Fruit fly (Drosophila melanogaster) whole organism, pupa: ENCODE data around the gene Gug.

ENCODE experiments used
- CG10348 ChIP-seq: fragments of 200-800 bp; sonication (Bioruptor generic); IDR thresholded peaks from 2 replicates; pipeline ENCODE4 v1.3.6; 2022; ENCODE audit warnings: missing biosample characterization, missing genetic modification characterization
- CG12605 ChIP-seq: fragments of 200-800 bp; sonication (Bioruptor generic); IDR thresholded peaks from 2 replicates; pipeline ENCODE4 v1.3.6; 2022; ENCODE audit warnings: missing biosample characterization, missing genetic modification characterization
- CG13204 ChIP-seq: fragments of 200-800 bp; sonication (Bioruptor generic); optimal IDR thresholded peaks from 2 replicates; lab custom pipeline; 2018; ENCODE audit warnings: missing biosample characterization, mild to moderate bottlenecking, missing genetic modification characterization, moderate library complexity
- CG14655 ChIP-seq: fragments of 200-800 bp; sonication (Bioruptor generic); optimal IDR thresholded peaks from 3 replicates; lab custom pipeline; 2017; ENCODE audit warnings: mild to moderate bottlenecking, missing biosample characterization, missing genetic modification reagents, missing genetic modification characterization
- CG15710 ChIP-seq: fragments of 200-800 bp; sonication (Bioruptor generic); optimal IDR thresholded peaks from 2 replicates; lab custom pipeline; 2018; ENCODE audit warnings: missing biosample characterization, mild to moderate bottlenecking, missing genetic modification characterization, moderate library complexity
- CG17806 ChIP-seq: fragments of 200-800 bp; sonication (Bioruptor generic); optimal IDR thresholded peaks from 2 replicates; lab custom pipeline; 2018; ENCODE audit warnings: missing biosample characterization, mild to moderate bottlenecking, missing genetic modification characterization, moderate library complexity
- CG32121 ChIP-seq: fragments of 200-800 bp; sonication (Bioruptor generic); IDR thresholded peaks from 2 replicates; pipeline ENCODE4 v1.3.6; 2022; ENCODE audit warnings: missing biosample characterization, missing genetic modification characterization
- CG34367 ChIP-seq: fragments of 200-800 bp; sonication (Bioruptor generic); optimal IDR thresholded peaks from 2 replicates; lab custom pipeline; 2018; ENCODE audit warnings: missing biosample characterization, mild to moderate bottlenecking, missing genetic modification characterization
- CG4496 ChIP-seq: fragments of 200-800 bp; sonication (Bioruptor generic); IDR thresholded peaks from 3 replicates; pipeline ENCODE4 v1.3.6; 2022; ENCODE audit warnings: missing biosample characterization, missing genetic modification characterization
- CG8159 ChIP-seq: fragments of 200-800 bp; sonication (Bioruptor generic); optimal IDR thresholded peaks from 3 replicates; lab custom pipeline; 2018; ENCODE audit warnings: missing biosample characterization, mild to moderate bottlenecking, missing genetic modification characterization, moderate library complexity
- CG8301 ChIP-seq: fragments of 200-800 bp; sonication (Bioruptor generic); optimal IDR thresholded peaks from 2 replicates; lab custom pipeline; 2018; ENCODE audit warnings: missing biosample characterization, mild to moderate bottlenecking, missing genetic modification characterization
- CG9948 ChIP-seq: fragments of 200-800 bp; sonication (Bioruptor generic); optimal IDR thresholded peaks from 2 replicates; lab custom pipeline; 2018; ENCODE audit warnings: missing biosample characterization, mild to moderate bottlenecking, missing genetic modification characterization, moderate library complexity
- D1 ChIP-seq: fragments of 200-800 bp; sonication (Bioruptor generic); optimal IDR thresholded peaks from 2 replicates; lab custom pipeline; 2018; ENCODE audit warnings: missing biosample characterization, mild to moderate bottlenecking, missing genetic modification characterization, moderate library complexity
- EcR ChIP-seq: fragments of 200-800 bp; sonication (Bioruptor generic); optimal IDR thresholded peaks from 3 replicates; lab custom pipeline; 2019; ENCODE audit warnings: missing biosample characterization, missing genetic modification characterization, mild to moderate bottlenecking, moderate library complexity, missing genetic modification reagents
- Ets98B ChIP-seq: fragments of 200-800 bp; sonication (Bioruptor generic); IDR thresholded peaks from 2 replicates; pipeline ENCODE4 v1.3.6; 2022; ENCODE audit warnings: missing biosample characterization, missing genetic modification characterization
- Pif1A ChIP-seq: fragments of 200-800 bp; sonication (Bioruptor generic); optimal IDR thresholded peaks from 3 replicates; lab custom pipeline; 2016; ENCODE audit warnings: missing biosample characterization, missing genetic modification characterization
- Pif1B ChIP-seq: fragments of 200-800 bp; sonication (Bioruptor generic); optimal IDR thresholded peaks from 3 replicates; lab custom pipeline; 2016; ENCODE audit warnings: missing biosample characterization, missing genetic modification characterization
- Snoo ChIP-seq: fragments of 200-800 bp; sonication (Bioruptor generic); optimal IDR thresholded peaks from 3 replicates; lab custom pipeline; 2017; ENCODE audit warnings: missing biosample characterization, mild to moderate bottlenecking, missing genetic modification characterization, inconsistent platforms
- fd96Ca ChIP-seq: fragments of 200-800 bp; sonication (Bioruptor generic); IDR thresholded peaks from 3 replicates; pipeline ENCODE4 v1.3.6; 2022; ENCODE audit warnings: missing biosample characterization, missing genetic modification characterization
- gl ChIP-seq: fragments of 200-800 bp; sonication (Bioruptor generic); optimal IDR thresholded peaks from 2 replicates; lab custom pipeline; 2018; ENCODE audit warnings: missing biosample characterization, mild to moderate bottlenecking, missing genetic modification characterization
- rn ChIP-seq: fragments of 200-800 bp; sonication (Bioruptor generic); IDR thresholded peaks from 2 replicates; pipeline ENCODE4 v1.3.6; 2022; ENCODE audit warnings: missing biosample characterization, missing genetic modification characterization

Gene Gug

DNA sequence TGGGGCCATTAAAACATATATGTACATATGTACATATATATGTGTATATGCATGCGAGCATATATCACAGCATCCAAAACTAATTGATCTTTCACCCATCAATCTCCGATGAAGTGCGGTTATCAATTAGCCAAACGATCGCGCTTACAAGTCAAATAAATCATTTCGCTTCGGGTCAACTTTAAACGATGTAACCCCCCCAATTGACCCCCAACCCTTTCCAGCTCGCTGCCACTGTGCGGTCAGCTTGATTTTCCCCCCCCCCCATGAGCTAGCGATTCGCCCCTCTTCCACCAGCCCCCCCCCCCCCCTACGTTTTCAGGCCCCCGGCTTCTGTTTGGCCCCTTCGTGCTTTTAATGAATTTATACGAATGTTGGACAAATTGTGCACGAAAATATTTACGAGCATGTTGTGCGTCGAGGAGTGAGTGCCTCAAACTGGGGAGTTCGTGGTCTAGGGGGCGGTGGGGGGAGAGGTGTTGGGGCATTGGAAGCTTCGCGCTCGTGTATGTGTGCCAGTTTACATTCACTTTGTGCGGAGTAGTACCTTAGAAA, 30.0 kb upstream of the Gug start:
- no peak for TF ChIP-seq CG13204 (GFP tag; lab: Kevin White, UChicago)
- no peak for TF ChIP-seq Pif1B (GFP tag; lab: Kevin White, UChicago)

DNA sequence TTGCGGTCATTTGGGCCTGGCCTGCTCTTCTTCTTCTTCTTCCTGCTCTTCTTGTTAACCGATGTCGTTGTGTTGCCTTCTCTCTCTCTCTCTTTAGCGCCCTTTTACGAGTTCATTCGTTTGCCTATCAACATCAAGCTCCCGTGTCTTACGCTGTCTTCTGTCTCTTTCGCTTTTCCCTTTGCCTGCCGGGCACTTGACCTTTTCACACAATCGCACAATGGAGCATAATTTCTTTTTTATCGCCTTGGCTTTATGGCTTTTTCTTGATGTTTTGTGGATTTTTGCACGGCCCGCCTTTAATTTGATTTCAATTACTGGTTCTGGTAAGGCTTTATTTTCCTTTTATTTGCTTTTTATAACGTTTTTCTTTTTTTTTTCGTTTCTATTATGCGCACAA, 28.4 kb upstream of the Gug start:
- TF ChIP-seq CG4496 (GFP tag; lab: Robert Waterston, UW) (no peak), fd96Ca (GFP tag; lab: Robert Waterston, UW) (no peak), CG34367 (tag; lab: Kevin White, UChicago) (no peak), CG17806 (tag; lab: Kevin White, UChicago) (no peak), EcR (GFP tag; lab: Kevin White, UChicago) (peak; percentile 32), Pif1B (GFP tag; lab: Kevin White, UChicago) (no peak), CG9948 (tag; lab: Kevin White, UChicago) (no peak)

DNA sequence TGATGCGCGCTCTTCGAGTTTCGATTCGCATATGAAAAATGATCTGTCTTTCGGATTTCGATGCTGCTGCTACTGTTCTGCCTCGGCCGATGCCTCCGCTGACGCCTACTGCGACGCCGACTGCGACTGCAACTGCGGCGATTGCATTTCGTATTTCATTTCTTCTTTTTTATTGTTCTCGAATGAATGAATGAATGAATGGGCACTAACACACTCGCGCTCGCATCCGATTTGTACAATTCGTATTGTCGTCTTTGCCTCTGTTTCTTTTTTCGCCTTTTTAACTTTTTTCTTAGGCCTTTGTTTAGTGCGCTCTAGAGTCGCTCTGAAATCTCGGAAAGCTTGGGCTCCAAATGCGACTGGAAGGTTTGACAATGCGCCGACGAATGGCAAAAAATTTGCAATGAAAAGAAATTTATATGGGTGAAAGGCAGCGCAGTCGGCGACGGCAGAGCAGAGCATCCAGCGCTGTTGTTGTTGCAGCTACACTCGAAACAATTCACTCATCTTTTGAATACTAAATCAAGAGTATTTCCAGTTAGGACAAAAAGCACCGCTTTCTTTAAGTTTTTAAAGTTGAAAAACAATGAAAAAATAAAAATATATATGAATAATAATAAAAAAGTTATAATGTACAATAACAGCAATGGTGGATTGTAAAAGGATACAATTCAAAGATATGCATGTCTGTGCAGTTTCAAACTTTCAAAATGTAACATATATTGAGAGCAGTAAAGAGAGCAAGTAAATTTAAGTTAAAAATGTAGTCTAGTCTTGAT, 27.7 kb upstream of the Gug start, which contains the start of gene CG32354:
TSS of gene CG32354 (minus strand) at position 398 of the 779 bp plus-strand sequence.
- no peak for TF ChIP-seq CG13204 (GFP tag; lab: Kevin White, UChicago)
- no peak for TF ChIP-seq CG15710 (tag; lab: Kevin White, UChicago)
- TF ChIP-seq Pif1B (GFP tag; lab: Kevin White, UChicago) = no peak
- TF ChIP-seq CG34367 (tag; lab: Kevin White, UChicago) = no peak
- TF ChIP-seq CG8301 (tag; lab: Kevin White, UChicago) = peak; percentile 16
- 0 out of 3 replicates have a peak, but pooled peaks have one; percentile 20 for TF ChIP-seq CG4496 (GFP tag; lab: Robert Waterston, UW)
- TF ChIP-seq CG12605 (GFP tag; lab: Robert Waterston, UW) = peak; percentile 24; the same call in 1 of the 2 replicates
- peak; percentile 63 for TF ChIP-seq gl
- TF ChIP-seq CG14655 (GFP tag; lab: Kevin White, UChicago) = peak; percentile 46
- no peak for TF ChIP-seq fd96Ca (GFP tag; lab: Robert Waterston, UW)
- TF ChIP-seq Ets98B = no peak; the same call in 1 of the 2 replicates
- TF ChIP-seq CG8159 (tag; lab: Kevin White, UChicago) = peak; percentile 3
- TF ChIP-seq EcR (GFP tag; lab: Kevin White, UChicago) = no peak
- no peak for TF ChIP-seq CG10348 (GFP tag; lab: Robert Waterston, UW)
- no peak for TF ChIP-seq CG32121 (GFP tag; lab: Robert Waterston, UW)
- TF ChIP-seq CG9948 (tag; lab: Kevin White, UChicago) = no peak
- peak; percentile 10 for TF ChIP-seq Pif1A

DNA sequence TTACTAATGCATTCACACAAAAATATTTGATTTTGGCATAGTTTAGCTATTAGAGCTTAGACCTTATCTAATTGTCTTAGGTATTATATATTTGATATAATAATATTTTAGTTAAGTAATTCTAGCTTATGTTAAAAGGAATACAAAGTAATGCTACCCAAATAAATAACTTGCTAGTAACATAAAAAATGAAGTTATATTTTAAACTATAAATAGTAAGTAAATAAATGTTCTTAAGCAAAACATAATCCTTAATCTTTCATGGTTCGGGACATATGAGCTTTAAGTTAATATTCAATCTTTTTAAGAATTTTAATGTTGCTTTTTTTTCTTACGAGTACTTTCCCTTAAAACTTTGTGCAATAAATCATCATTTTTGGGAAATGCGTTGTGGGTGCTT, 26.6 kb upstream of the Gug start:
- TF ChIP-seq CG8301 (tag; lab: Kevin White, UChicago) (peak; percentile 24), CG15710 (tag; lab: Kevin White, UChicago) (peak; percentile 21), D1 (tag; lab: Kevin White, UChicago) (peak; percentile 18), CG14655 (GFP tag; lab: Kevin White, UChicago) (no peak), CG8159 (tag; lab: Kevin White, UChicago) (peak; percentile 40), CG32121 (GFP tag; lab: Robert Waterston, UW) (no peak), CG9948 (tag; lab: Kevin White, UChicago) (peak; percentile 7), CG4496 (GFP tag; lab: Robert Waterston, UW) (no peak), CG13204 (GFP tag; lab: Kevin White, UChicago) (no peak), Ets98B (no peak), rn (GFP tag; lab: Robert Waterston, UW) (no peak), Pif1B (GFP tag; lab: Kevin White, UChicago) (peak; percentile 20), CG17806 (tag; lab: Kevin White, UChicago) (peak; percentile 15), CG34367 (tag; lab: Kevin White, UChicago) (no peak)

DNA sequence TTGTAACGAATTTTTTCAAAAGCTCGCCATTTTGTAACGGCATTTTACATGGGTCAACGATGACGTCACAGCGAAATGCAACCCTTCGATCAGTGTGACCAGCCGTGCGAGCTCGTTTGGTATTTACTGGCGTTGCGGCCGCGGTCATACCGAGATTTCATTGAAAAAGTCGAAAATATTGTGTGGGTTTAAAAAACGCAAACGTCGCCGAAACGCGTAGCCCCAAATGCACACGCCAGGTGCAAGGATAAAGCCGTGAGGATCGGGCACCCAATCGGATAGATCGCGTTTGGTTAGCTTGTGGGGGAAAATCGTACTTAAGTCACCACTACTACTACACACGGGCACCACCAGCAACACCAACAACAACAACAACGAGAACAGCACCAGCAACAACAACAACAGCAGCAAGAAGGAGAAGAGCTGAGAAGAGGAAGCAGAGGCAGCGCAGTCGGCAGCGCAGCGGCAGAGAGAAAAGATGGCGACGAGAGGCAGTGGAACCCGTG, 24.8 kb upstream of the Gug start, which contains the start of gene Cbl:
TSS of gene Cbl (plus strand) at position 124 of the 506 bp plus-strand sequence.
- TF ChIP-seq Pif1B (GFP tag; lab: Kevin White, UChicago) = no peak
- TF ChIP-seq D1 (tag; lab: Kevin White, UChicago) = peak; percentile 27
- TF ChIP-seq CG12605 (GFP tag; lab: Robert Waterston, UW) = no peak
- no peak for TF ChIP-seq gl
- TF ChIP-seq EcR (GFP tag; lab: Kevin White, UChicago) = peak; percentile 21
- TF ChIP-seq CG4496 (GFP tag; lab: Robert Waterston, UW) = no peak
- no peak for TF ChIP-seq Pif1A

DNA sequence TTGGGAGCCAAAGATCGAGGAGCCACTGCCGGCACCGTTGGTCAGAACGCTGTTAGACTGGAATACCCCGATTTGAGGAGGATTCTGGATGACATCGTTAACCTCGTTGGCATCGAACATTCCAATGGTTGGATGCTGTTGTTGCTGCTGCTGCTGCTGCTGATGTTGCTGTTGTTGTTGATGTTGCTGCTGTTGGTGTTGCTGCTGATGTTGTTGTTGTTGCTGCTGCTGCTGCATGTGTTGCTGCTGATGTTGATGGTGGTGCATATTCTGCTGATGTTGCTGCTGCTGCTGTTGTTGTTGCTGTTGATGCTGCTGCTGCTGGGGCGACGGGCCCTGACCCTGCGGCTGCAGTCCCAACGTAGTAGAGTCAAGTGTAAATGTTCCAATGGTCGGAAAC, 12.1 kb upstream of the Gug start:
- TF ChIP-seq Pif1B (GFP tag; lab: Kevin White, UChicago) (no peak), CG15710 (tag; lab: Kevin White, UChicago) (no peak), CG12605 (GFP tag; lab: Robert Waterston, UW) (no peak), gl (no peak), Snoo (tag; lab: Kevin White, UChicago) (no peak), CG17806 (tag; lab: Kevin White, UChicago) (no peak), fd96Ca (GFP tag; lab: Robert Waterston, UW) (no peak), CG10348 (GFP tag; lab: Robert Waterston, UW) (no peak), CG8301 (tag; lab: Kevin White, UChicago) (no peak), EcR (GFP tag; lab: Kevin White, UChicago) (no peak), CG9948 (tag; lab: Kevin White, UChicago) (no peak), CG13204 (GFP tag; lab: Kevin White, UChicago) (no peak), CG34367 (tag; lab: Kevin White, UChicago) (no peak), Pif1A (no peak), CG8159 (tag; lab: Kevin White, UChicago) (no peak), CG32121 (GFP tag; lab: Robert Waterston, UW) (no peak)
